Worm (Caenorhabditis elegans) whole organism, late embryonic: ENCODE data around the gene W09G10.9.

Experiments
- F13H6.1 ChIP-seq: sonication (generic microtip); optimal IDR thresholded peaks from 2 replicates; lab custom pipeline; 2016; ENCODE audit warnings: missing genetic modification characterization, missing compliant biosample characterization
- K09A11.1 ChIP-seq: sonication (generic microtip); optimal IDR thresholded peaks from 2 replicates; lab custom pipeline; 2017; ENCODE audit warnings: antibody characterized with exemption, mild to moderate bottlenecking, missing genetic modification characterization, missing compliant biosample characterization; ENCODE audit not compliant: insufficient read depth
- T23F11.4 ChIP-seq: fragments of 200-800 bp; sonication (Bioruptor generic); optimal IDR thresholded peaks from 2 replicates; lab custom pipeline; 2018; ENCODE audit warnings: mild to moderate bottlenecking, missing genetic modification characterization, missing compliant biosample characterization
- ahr-1 ChIP-seq: sonication (generic microtip); optimal IDR thresholded peaks from 2 replicates; lab custom pipeline; 2016; ENCODE audit warnings: missing genetic modification characterization, missing compliant biosample characterization
- ceh-14 ChIP-seq: sonication (generic microtip); optimal IDR thresholded peaks from 2 replicates; lab custom pipeline; 2016; ENCODE audit warnings: missing genotype, missing genetic modification characterization, missing compliant biosample characterization
- ceh-18 ChIP-seq: sonication (generic microtip); optimal IDR thresholded peaks from 2 replicates; lab custom pipeline; 2016; ENCODE audit warnings: missing genetic modification characterization, missing compliant biosample characterization
- ceh-2 ChIP-seq: sonication (generic microtip); optimal IDR thresholded peaks from 2 replicates; lab custom pipeline; 2016; ENCODE audit warnings: missing genotype, missing genetic modification characterization, missing compliant biosample characterization
- ceh-22 ChIP-seq: sonication (generic microtip); optimal IDR thresholded peaks from 2 replicates; lab custom pipeline; 2017; ENCODE audit warnings: missing biosample characterization, missing genetic modification characterization
- ceh-24 ChIP-seq: sonication (generic microtip); optimal IDR thresholded peaks from 2 replicates; lab custom pipeline; 2016; ENCODE audit warnings: mild to moderate bottlenecking, missing genetic modification characterization, missing compliant biosample characterization
- ceh-30 ChIP-seq: fragments of 150-350 bp; optimal IDR thresholded peaks from 2 replicates; lab custom pipeline; 2014; ENCODE audit warnings: missing biosample characterization, missing genetic modification characterization
- ceh-31 ChIP-seq: sonication (generic microtip); optimal IDR thresholded peaks from 2 replicates; lab custom pipeline; 2016; ENCODE audit warnings: missing genetic modification characterization, missing compliant biosample characterization
- ceh-34 ChIP-seq: sonication (generic microtip); optimal IDR thresholded peaks from 2 replicates; lab custom pipeline; 2016; ENCODE audit warnings: mild to moderate bottlenecking, missing genetic modification characterization, missing compliant biosample characterization
- ceh-48 ChIP-seq: sonication (generic microtip); optimal IDR thresholded peaks from 2 replicates; lab custom pipeline; 2016; ENCODE audit warnings: missing genetic modification characterization, inconsistent platforms, missing compliant biosample characterization
- ceh-6 ChIP-seq: fragments of 200-800 bp; sonication (Bioruptor generic); optimal IDR thresholded peaks from 2 replicates; lab custom pipeline; 2018; ENCODE audit warnings: mild to moderate bottlenecking, missing genetic modification characterization, missing compliant biosample characterization
- elt-2 ChIP-seq: sonication (generic microtip); optimal IDR thresholded peaks from 2 replicates; lab custom pipeline; 2016; ENCODE audit warnings: missing genetic modification reagents, missing genetic modification characterization, missing compliant biosample characterization
- ets-4 ChIP-seq: sonication (generic microtip); optimal IDR thresholded peaks from 2 replicates; lab custom pipeline; 2016; ENCODE audit warnings: missing genetic modification characterization, missing compliant biosample characterization
- fkh-10 ChIP-seq: fragments of 150-350 bp; optimal IDR thresholded peaks from 2 replicates; lab custom pipeline; 2014; ENCODE audit warnings: missing biosample characterization, missing genetic modification reagents, missing genetic modification characterization
- gmeb-2 ChIP-seq: sonication (generic microtip); optimal IDR thresholded peaks from 2 replicates; lab custom pipeline; 2016; ENCODE audit warnings: missing genetic modification characterization, inconsistent platforms, missing compliant biosample characterization
- hlh-15 ChIP-seq: sonication (generic microtip); optimal IDR thresholded peaks from 2 replicates; lab custom pipeline; 2016; ENCODE audit warnings: missing genetic modification characterization, missing compliant biosample characterization
- hlh-30 ChIP-seq: sonication (generic microtip); optimal IDR thresholded peaks from 2 replicates; lab custom pipeline; 2017; ENCODE audit warnings: antibody characterized with exemption, missing genetic modification characterization, missing compliant biosample characterization; ENCODE audit not compliant: insufficient read depth
- hlh-6 ChIP-seq: sonication (generic microtip); optimal IDR thresholded peaks from 2 replicates; lab custom pipeline; 2016; ENCODE audit warnings: missing genotype, missing genetic modification characterization, missing compliant biosample characterization
- hlh-8 ChIP-seq: sonication (generic microtip); optimal IDR thresholded peaks from 2 replicates; lab custom pipeline; 2016; ENCODE audit warnings: missing genotype, missing genetic modification characterization, missing compliant biosample characterization
- lim-6 ChIP-seq: sonication (generic microtip); optimal IDR thresholded peaks from 2 replicates; lab custom pipeline; 2016; ENCODE audit warnings: missing genetic modification characterization, missing compliant biosample characterization
- mec-3 ChIP-seq: sonication (generic microtip); optimal IDR thresholded peaks from 2 replicates; lab custom pipeline; 2016; ENCODE audit warnings: borderline replicate concordance, missing genetic modification characterization, missing compliant biosample characterization
- nfya-1 ChIP-seq: sonication (generic microtip); optimal IDR thresholded peaks from 2 replicates; lab custom pipeline; 2017; ENCODE audit warnings: missing genetic modification characterization, mild to moderate bottlenecking, missing compliant biosample characterization, antibody characterized with exemption, moderate library complexity
- nhr-11 ChIP-seq: fragments of 150-350 bp; optimal IDR thresholded peaks from 2 replicates; lab custom pipeline; 2014; ENCODE audit warnings: missing biosample characterization, missing genetic modification characterization
- nhr-232 ChIP-seq: sonication (generic microtip); optimal IDR thresholded peaks from 2 replicates; lab custom pipeline; 2016; ENCODE audit warnings: missing genetic modification characterization, missing compliant biosample characterization
- npax-4 ChIP-seq: sonication (generic microtip); optimal IDR thresholded peaks from 2 replicates; lab custom pipeline; 2016; ENCODE audit warnings: missing genetic modification characterization, missing compliant biosample characterization
- pros-1 ChIP-seq: fragments of 150-350 bp; optimal IDR thresholded peaks from 2 replicates; lab custom pipeline; 2014; ENCODE audit warnings: missing biosample characterization, missing genetic modification reagents, missing genetic modification characterization
- sox-2 ChIP-seq: fragments of 200-800 bp; sonication (Bioruptor generic); IDR thresholded peaks from 2 replicates; pipeline ENCODE4 v1.3.6; 2022; ENCODE audit warnings: missing genetic modification reagents, missing genetic modification characterization, missing compliant biosample characterization
- sox-4 ChIP-seq: sonication (generic microtip); optimal IDR thresholded peaks from 2 replicates; lab custom pipeline; 2017; ENCODE audit warnings: mild to moderate bottlenecking, missing genetic modification characterization, inconsistent platforms, missing compliant biosample characterization
- tbx-2 ChIP-seq: sonication (generic microtip); optimal IDR thresholded peaks from 2 replicates; lab custom pipeline; 2016; ENCODE audit warnings: missing genetic modification characterization, missing compliant biosample characterization
- ttx-3 ChIP-seq: sonication (generic microtip); optimal IDR thresholded peaks from 2 replicates; lab custom pipeline; 2016; ENCODE audit warnings: missing genetic modification reagents, missing genetic modification characterization, missing compliant biosample characterization
- unc-3 ChIP-seq, 2 experiments: fragments of 200-800 bp in 1 of 2; sonication (Bioruptor generic) in 1 of 2; sonication (generic microtip) in 1 of 2; conservative IDR thresholded peaks in 1 of 2; optimal IDR thresholded peaks in 1 of 2; 2 replicates each; pipeline versions ENCODE4 v1.3.6 to Lab custom; 2016 to 2022; ENCODE audit warnings: missing compliant biosample characterization in 2 of 2, missing genetic modification characterization in 2 of 2, missing genetic modification reagents in 1 of 2
- unc-42 ChIP-seq: sonication (generic microtip); optimal IDR thresholded peaks from 2 replicates; lab custom pipeline; 2016; ENCODE audit warnings: missing genotype, missing genetic modification characterization, missing compliant biosample characterization
- unc-55 ChIP-seq: sonication (generic microtip); optimal IDR thresholded peaks from 2 replicates; lab custom pipeline; 2017; ENCODE audit warnings: missing biosample characterization, missing genetic modification reagents, missing genetic modification characterization

Gene W09G10.9

DNA sequence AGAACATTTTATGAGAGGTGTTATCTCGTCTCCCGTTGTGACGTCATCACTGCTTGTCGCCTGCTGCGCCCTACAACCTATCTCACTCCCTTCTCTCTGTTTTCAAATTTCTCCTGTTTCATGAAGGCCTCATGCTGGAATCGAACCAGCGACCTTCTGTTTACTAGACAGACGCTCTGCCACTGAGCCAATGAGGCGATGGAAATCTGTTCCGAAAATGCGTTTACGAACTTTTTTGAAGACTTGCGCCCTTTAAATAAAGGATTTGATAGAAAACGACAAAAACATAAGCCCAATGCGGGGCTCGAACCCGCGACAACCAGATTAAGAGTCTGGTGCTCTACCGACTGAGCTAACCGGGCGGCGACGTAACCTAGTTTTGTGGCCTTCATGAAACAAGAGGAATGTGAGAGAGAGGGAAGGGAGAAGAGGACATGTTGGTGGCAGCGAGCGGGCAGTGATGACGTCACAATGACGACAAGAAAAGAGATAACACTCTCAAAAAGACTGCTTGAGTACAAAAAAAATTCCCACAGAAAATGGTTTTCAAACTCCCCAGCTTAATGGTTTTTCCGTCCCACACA lies 2.5 kb upstream of the W09G10.9 start, which contains the start of gene clec-126 (continued):
- TF ChIP-seq unc-3 (GFP tag; conservative IDR thresholded peaks at IDR 0.05; lab: Robert Waterston, UW) (no peak), unc-3 (tag; optimal IDR thresholded peaks at IDR 0.05; lab: Kevin White, UChicago) (peak; percentile 50), ceh-22 (tag; lab: Kevin White, UChicago) (no peak), ttx-3 (tag; lab: Kevin White, UChicago) (peak; percentile 60), ceh-31 (tag; lab: Kevin White, UChicago) (peak; percentile 54), ceh-48 (tag; lab: Kevin White, UChicago) (peak; percentile 53), ceh-34 (peak; percentile 51), K09A11.1 (tag; lab: Kevin White, UChicago) (peak; percentile 69), sox-4 (tag; lab: Kevin White, UChicago) (peak; percentile 65), hlh-30 (peak; percentile 43), npax-4 (tag; lab: Kevin White, UChicago) (peak; percentile 46), fkh-10 (no peak), F13H6.1 (tag; lab: Kevin White, UChicago) (peak; percentile 12), nhr-11 (no peak), ceh-30 (no peak), gmeb-2 (tag; lab: Kevin White, UChicago) (peak; percentile 52), ahr-1 (tag; lab: Kevin White, UChicago) (no peak), hlh-6 (peak; percentile 85), sox-2 (GFP tag; lab: Robert Waterston, UW) (no peak; the same call in 1 of the 2 replicates), T23F11.4 (GFP tag; lab: Kevin White, UChicago) (peak; percentile 1), mec-3 (tag; lab: Kevin White, UChicago) (peak; percentile 0), ceh-6 (GFP tag; lab: Kevin White, UChicago) (peak; percentile 77), hlh-15 (tag; lab: Kevin White, UChicago) (peak; percentile 37), elt-2 (tag; lab: Kevin White, UChicago) (peak; percentile 93), nhr-232 (tag; lab: Kevin White, UChicago) (peak; percentile 72), unc-55 (GFP tag; lab: Kevin White, UChicago) (no peak), hlh-8 (peak; percentile 9)

DNA sequence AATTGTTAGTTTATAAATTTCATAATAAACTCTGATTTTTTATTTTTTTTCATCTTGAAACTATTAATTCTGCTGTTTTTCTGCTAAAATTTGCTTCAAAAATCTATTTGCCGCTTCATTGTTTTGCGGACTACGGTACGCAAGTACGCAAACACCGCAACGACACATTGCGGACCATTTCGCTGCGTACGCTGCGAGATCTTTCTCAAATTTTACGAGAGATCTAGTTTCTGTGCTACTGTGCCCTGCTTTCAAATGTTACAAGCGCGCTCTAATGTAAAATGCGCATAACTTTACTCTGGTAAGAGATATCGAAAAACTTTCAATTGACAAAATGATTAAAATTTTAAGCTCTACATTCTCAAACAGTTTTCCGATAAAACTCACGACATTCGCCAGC lies 1.9 kb downstream of the W09G10.9 start:
- peak; percentile 27 for TF ChIP-seq unc-42 (tag; lab: Kevin White, UChicago)
- TF ChIP-seq nfya-1: peak; percentile 50
- TF ChIP-seq ceh-34: peak; percentile 81
- TF ChIP-seq tbx-2 (tag; lab: Kevin White, UChicago): peak; percentile 18
- peak; percentile 13 for TF ChIP-seq ceh-31 (tag; lab: Kevin White, UChicago)
- peak; percentile 41; the same call in 1 of the 2 replicates for TF ChIP-seq sox-2 (GFP tag; lab: Robert Waterston, UW)
- peak; percentile 41 for TF ChIP-seq ceh-18 (tag; lab: Kevin White, UChicago)

DNA sequence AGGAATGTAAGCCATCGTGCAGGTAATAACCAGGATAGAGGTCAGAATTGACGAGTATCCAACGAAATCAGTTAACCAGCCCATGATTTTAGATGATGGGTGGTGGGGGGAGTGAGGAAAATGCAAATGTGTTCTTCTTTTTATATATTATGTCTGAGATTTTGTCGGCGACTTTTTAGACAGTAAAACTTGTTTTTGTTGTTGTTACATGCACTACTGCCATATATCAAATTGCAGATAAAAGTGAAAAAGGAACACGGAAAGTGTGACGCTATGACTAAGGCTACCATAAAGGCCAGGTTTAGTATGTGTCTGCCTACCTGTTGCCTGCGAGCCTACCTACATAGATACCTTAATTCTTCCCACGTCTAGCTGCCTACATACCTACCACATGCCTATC lies 2.5 kb downstream of the W09G10.9 start, which contains the start of gene col-72:
Gene col-72, minus strand, starts transcription at position 101 of the 400 bp plus-strand sequence.
- no peak for TF ChIP-seq K09A11.1 (tag; lab: Kevin White, UChicago)
- no peak for TF ChIP-seq ceh-24 (tag; lab: Kevin White, UChicago)
- TF ChIP-seq ets-4: no peak
- TF ChIP-seq pros-1 (tag; lab: Kevin White, UChicago): no peak

DNA sequence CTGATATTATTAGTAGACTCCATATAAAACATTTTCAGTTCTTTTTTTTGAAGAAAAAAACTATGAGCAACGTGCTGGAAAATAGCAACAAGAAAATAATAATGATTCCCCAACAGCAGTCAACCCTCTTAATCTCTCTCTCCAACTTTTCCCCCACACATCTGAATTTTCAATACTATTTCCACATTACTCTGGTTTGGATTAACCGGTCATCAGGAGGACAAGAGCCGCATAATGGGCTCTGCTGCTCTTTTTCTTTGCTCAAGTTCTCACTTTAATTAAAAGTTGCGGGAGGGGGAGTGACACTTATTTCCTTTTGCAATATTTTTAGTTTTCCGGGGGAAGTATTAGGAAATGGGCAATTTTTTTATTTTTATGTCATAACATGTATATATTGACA lies 5.9 kb downstream of the W09G10.9 start:
- TF ChIP-seq ceh-2 (tag; lab: Kevin White, UChicago): no peak
- TF ChIP-seq lim-6 (tag; lab: Kevin White, UChicago): peak; percentile 17
- no peak for TF ChIP-seq hlh-6
- TF ChIP-seq elt-2 (tag; lab: Kevin White, UChicago): no peak
- no peak for TF ChIP-seq tbx-2 (tag; lab: Kevin White, UChicago)
- no peak for TF ChIP-seq nhr-11
- TF ChIP-seq ceh-14 (tag; lab: Kevin White, UChicago): peak; percentile 67
